Worm (Caenorhabditis elegans) whole organism, L4 larva: ENCODE measurements around the gene nspg-6.

ENCODE experiments used
- F10B5.3 ChIP-seq: sonication (generic microtip); optimal IDR thresholded peaks from 2 replicates; lab custom pipeline; 2016; ENCODE audit warnings: mild to moderate bottlenecking, missing genetic modification characterization, missing compliant biosample characterization
- F26F4.8 ChIP-seq: fragments of 200-800 bp; sonication (Bioruptor generic); conservative IDR thresholded peaks from 2 replicates; pipeline ENCODE4 v1.3.6; 2022; ENCODE audit warnings: missing genetic modification characterization, missing compliant biosample characterization
- F37D6.2 ChIP-seq: sonication (generic microtip); optimal IDR thresholded peaks from 2 replicates; lab custom pipeline; 2016; ENCODE audit warnings: mild to moderate bottlenecking, missing genetic modification characterization, missing compliant biosample characterization
- F49E8.2 ChIP-seq: sonication (generic microtip); optimal IDR thresholded peaks from 2 replicates; lab custom pipeline; 2016; ENCODE audit warnings: missing compliant biosample characterization, mild to moderate bottlenecking, missing genetic modification characterization, borderline replicate concordance
- Y105C5A.15 ChIP-seq: fragments of 200-800 bp; sonication (Bioruptor generic); IDR thresholded peaks from 2 replicates; pipeline ENCODE4 v1.3.6; 2022; ENCODE audit warnings: missing genetic modification characterization, missing compliant biosample characterization
- aha-1 ChIP-seq: fragments of 150-350 bp; peaks from one replicate; lab custom pipeline; 2014; ENCODE audit warnings: missing biosample characterization, missing genetic modification characterization
- aly-2 ChIP-seq: sonication (generic microtip); optimal IDR thresholded peaks from 2 replicates; lab custom pipeline; 2018; ENCODE audit warnings: missing biosample characterization, missing genetic modification characterization
- ama-1 ChIP-seq: fragments of 150-350 bp; optimal IDR thresholded peaks from 2 replicates; lab custom pipeline; 2014; ENCODE audit warnings: inconsistent platforms, mixed read lengths
- attf-4 ChIP-seq: sonication (generic microtip); optimal IDR thresholded peaks from 3 replicates; lab custom pipeline; 2017; ENCODE audit warnings: missing biosample characterization, missing genetic modification characterization
- ceh-20 ChIP-seq: fragments of 200-800 bp; sonication (Bioruptor generic); IDR thresholded peaks from 2 replicates; pipeline ENCODE4 v1.3.6; 2022; ENCODE audit warnings: missing genetic modification reagents, missing genetic modification characterization, missing compliant biosample characterization
- ceh-32 ChIP-seq: sonication (generic microtip); optimal IDR thresholded peaks from 2 replicates; lab custom pipeline; 2016; ENCODE audit warnings: mild to moderate bottlenecking, missing genetic modification characterization, missing compliant biosample characterization; ENCODE audit not compliant: poor library complexity
- ceh-62 ChIP-seq: sonication (generic microtip); optimal IDR thresholded peaks from 2 replicates; lab custom pipeline; 2017; ENCODE audit warnings: missing biosample characterization, missing genetic modification characterization
- ceh-82 ChIP-seq: sonication (generic microtip); optimal IDR thresholded peaks from 2 replicates; lab custom pipeline; 2017; ENCODE audit warnings: missing biosample characterization, missing genetic modification characterization
- cey-2 ChIP-seq: sonication (generic microtip); optimal IDR thresholded peaks from 3 replicates; lab custom pipeline; 2017; ENCODE audit warnings: missing genetic modification characterization, mild to moderate bottlenecking, missing compliant biosample characterization, antibody characterized with exemption, borderline replicate concordance; ENCODE audit not compliant: insufficient read depth
- ctbp-1 ChIP-seq: fragments of 200-800 bp; sonication (Bioruptor generic); IDR thresholded peaks from 2 replicates; pipeline ENCODE4 v1.3.6; 2022; ENCODE audit warnings: missing genetic modification reagents, missing genetic modification characterization, missing compliant biosample characterization
- daf-12 ChIP-seq: fragments of 150-350 bp; optimal IDR thresholded peaks from 2 replicates; lab custom pipeline; 2014; ENCODE audit warnings: missing biosample characterization, missing genetic modification reagents, missing genetic modification characterization
- dmd-9 ChIP-seq: fragments of 200-800 bp; sonication (Bioruptor generic); IDR thresholded peaks from 2 replicates; pipeline ENCODE4 v1.3.6; 2022; ENCODE audit warnings: missing genetic modification reagents, missing genetic modification characterization, missing compliant biosample characterization
- fkh-10 ChIP-seq: fragments of 150-350 bp; optimal IDR thresholded peaks from 2 replicates; lab custom pipeline; 2014; ENCODE audit warnings: missing biosample characterization, missing genetic modification reagents, missing genetic modification characterization
- hlh-11 ChIP-seq: fragments of 200-800 bp; sonication (Bioruptor generic); optimal IDR thresholded peaks from 2 replicates; lab custom pipeline; 2018; ENCODE audit warnings: mild to moderate bottlenecking, missing genetic modification characterization, missing compliant biosample characterization
- hlh-30 ChIP-seq: sonication (generic microtip); optimal IDR thresholded peaks from 2 replicates; lab custom pipeline; 2017; ENCODE audit warnings: antibody characterized with exemption, mild to moderate bottlenecking, missing genetic modification characterization, missing compliant biosample characterization; ENCODE audit not compliant: insufficient read depth
- lin-1 ChIP-seq: fragments of 200-800 bp; sonication (Bioruptor generic); IDR thresholded peaks from 2 replicates; pipeline ENCODE4 v1.3.6; 2022; ENCODE audit warnings: missing genetic modification reagents, missing genetic modification characterization, missing compliant biosample characterization
- lin-13 ChIP-seq: fragments of 150-350 bp; optimal IDR thresholded peaks from 2 replicates; lab custom pipeline; 2014; ENCODE audit warnings: missing biosample characterization, missing genetic modification reagents, missing genetic modification characterization
- lin-15B ChIP-seq: fragments of 150-350 bp; sonication (generic microtip); optimal IDR thresholded peaks from 3 replicates; lab custom pipeline; 2014; ENCODE audit warnings: missing biosample characterization, missing genetic modification characterization
- lin-29 ChIP-seq: fragments of 200-800 bp; sonication (Bioruptor generic); IDR thresholded peaks from 2 replicates; pipeline ENCODE4 v1.3.6; 2022; ENCODE audit warnings: missing genetic modification reagents, missing genetic modification characterization, missing compliant biosample characterization
- lin-39 ChIP-seq: fragments of 150-350 bp; optimal IDR thresholded peaks from 2 replicates; lab custom pipeline; 2014; ENCODE audit warnings: missing biosample characterization, missing genetic modification reagents, missing genetic modification characterization
- lsy-2 ChIP-seq, 2 experiments: fragments of 150-350 bp in 1 of 2; sonication (generic microtip) in 1 of 2; optimal IDR thresholded peaks; 2 replicates each; lab custom pipeline; 2014 to 2017; ENCODE audit warnings: missing biosample characterization in 2 of 2, missing genetic modification characterization in 2 of 2
- madf-5 ChIP-seq, 2 experiments: fragments of 200-800 bp; sonication (Bioruptor generic); IDR thresholded peaks; 2 replicates each; pipeline ENCODE4 v1.3.6; 2022; ENCODE audit warnings: missing compliant biosample characterization in 2 of 2, missing genetic modification characterization in 2 of 2
- madf-9 ChIP-seq: fragments of 200-800 bp; sonication (Bioruptor generic); conservative IDR thresholded peaks from 2 replicates; pipeline ENCODE4 v1.3.6; 2022; ENCODE audit warnings: missing genetic modification reagents, missing genetic modification characterization, missing compliant biosample characterization
- mdt-29 ChIP-seq: fragments of 200-800 bp; sonication (Bioruptor generic); IDR thresholded peaks from 2 replicates; pipeline ENCODE4 v1.3.6; 2022; ENCODE audit warnings: missing genetic modification reagents, missing genetic modification characterization, missing compliant biosample characterization
- mep-1 ChIP-seq: fragments of 150-350 bp; sonication (generic microtip); optimal IDR thresholded peaks from 3 replicates; lab custom pipeline; 2014; ENCODE audit warnings: missing biosample characterization, missing genetic modification characterization
- mes-2 ChIP-seq: sonication (generic microtip); optimal IDR thresholded peaks from 2 replicates; lab custom pipeline; 2016; ENCODE audit warnings: missing genotype, mild to moderate bottlenecking, missing genetic modification characterization, missing compliant biosample characterization; ENCODE audit not compliant: poor library complexity, severe bottlenecking
- mxl-2 ChIP-seq: fragments of 200-800 bp; sonication (Bioruptor generic); conservative IDR thresholded peaks from 2 replicates; pipeline ENCODE4 v1.3.6; 2022; ENCODE audit warnings: missing genetic modification reagents, missing genetic modification characterization, missing compliant biosample characterization
- mxl-3 ChIP-seq: fragments of 200-800 bp; sonication (Bioruptor generic); optimal IDR thresholded peaks from 2 replicates; lab custom pipeline; 2018; ENCODE audit warnings: mild to moderate bottlenecking, missing genetic modification characterization, missing compliant biosample characterization
- nhr-10 ChIP-seq: fragments of 150-350 bp; optimal IDR thresholded peaks from 2 replicates; lab custom pipeline; 2014; ENCODE audit warnings: missing biosample characterization, missing genetic modification characterization
- nhr-11 ChIP-seq: fragments of 150-350 bp; optimal IDR thresholded peaks from 2 replicates; lab custom pipeline; 2014; ENCODE audit warnings: missing biosample characterization, missing genetic modification characterization
- nhr-237 ChIP-seq: sonication (generic microtip); optimal IDR thresholded peaks from 2 replicates; lab custom pipeline; 2017; ENCODE audit warnings: missing biosample characterization, missing genetic modification characterization
- nhr-42 ChIP-seq: fragments of 200-800 bp; sonication (Bioruptor generic); IDR thresholded peaks from 2 replicates; pipeline ENCODE4 v1.3.6; 2022; ENCODE audit warnings: missing genetic modification characterization, missing compliant biosample characterization
- pqm-1 ChIP-seq: sonication (generic microtip); optimal IDR thresholded peaks from 2 replicates; lab custom pipeline; 2017; ENCODE audit warnings: missing biosample characterization, missing genetic modification characterization
- rbr-2 ChIP-seq: sonication (generic microtip); optimal IDR thresholded peaks from 2 replicates; lab custom pipeline; 2016; ENCODE audit warnings: missing genotype, missing genetic modification characterization, missing compliant biosample characterization
- saeg-2 ChIP-seq: fragments of 200-800 bp; sonication (Bioruptor generic); IDR thresholded peaks from 2 replicates; pipeline ENCODE4 v1.3.6; 2022; ENCODE audit warnings: missing genetic modification reagents, missing genetic modification characterization, missing compliant biosample characterization
- set-16 ChIP-seq: fragments of 200-800 bp; sonication (Bioruptor generic); IDR thresholded peaks from 2 replicates; pipeline ENCODE4 v1.3.6; 2022; ENCODE audit warnings: missing genetic modification reagents, missing genetic modification characterization, missing compliant biosample characterization
- skn-1 ChIP-seq: fragments of 150-350 bp; optimal IDR thresholded peaks from 2 replicates; lab custom pipeline; 2014; ENCODE audit warnings: missing biosample characterization, missing genetic modification characterization
- spr-1 ChIP-seq: sonication (generic microtip); optimal IDR thresholded peaks from 2 replicates; lab custom pipeline; 2016; ENCODE audit warnings: mild to moderate bottlenecking, missing genetic modification characterization, missing compliant biosample characterization
- tag-97 ChIP-seq: fragments of 200-800 bp; sonication (Bioruptor generic); IDR thresholded peaks from 2 replicates; pipeline ENCODE4 v1.3.6; 2022; ENCODE audit warnings: missing genetic modification characterization, missing compliant biosample characterization
- tra-1 ChIP-seq: fragments of 200-800 bp; sonication (Bioruptor generic); IDR thresholded peaks from 2 replicates; pipeline ENCODE4 v1.3.6; 2022; ENCODE audit warnings: missing genetic modification reagents, missing genetic modification characterization, missing compliant biosample characterization
- unc-130 ChIP-seq: sonication (generic microtip); optimal IDR thresholded peaks from 2 replicates; lab custom pipeline; 2016; ENCODE audit warnings: missing genetic modification reagents, missing genetic modification characterization, missing compliant biosample characterization
- unc-39 ChIP-seq: sonication (generic microtip); optimal IDR thresholded peaks from 2 replicates; lab custom pipeline; 2017; ENCODE audit warnings: missing biosample characterization, missing genetic modification characterization
- zag-1 ChIP-seq: fragments of 150-350 bp; optimal IDR thresholded peaks from 2 replicates; lab custom pipeline; 2014; ENCODE audit warnings: missing biosample characterization, missing genetic modification characterization
- ztf-7 ChIP-seq: fragments of 150-350 bp; optimal IDR thresholded peaks from 2 replicates; lab custom pipeline; 2014; ENCODE audit warnings: missing biosample characterization, missing genetic modification characterization

The nspg-6 gene

DNA sequence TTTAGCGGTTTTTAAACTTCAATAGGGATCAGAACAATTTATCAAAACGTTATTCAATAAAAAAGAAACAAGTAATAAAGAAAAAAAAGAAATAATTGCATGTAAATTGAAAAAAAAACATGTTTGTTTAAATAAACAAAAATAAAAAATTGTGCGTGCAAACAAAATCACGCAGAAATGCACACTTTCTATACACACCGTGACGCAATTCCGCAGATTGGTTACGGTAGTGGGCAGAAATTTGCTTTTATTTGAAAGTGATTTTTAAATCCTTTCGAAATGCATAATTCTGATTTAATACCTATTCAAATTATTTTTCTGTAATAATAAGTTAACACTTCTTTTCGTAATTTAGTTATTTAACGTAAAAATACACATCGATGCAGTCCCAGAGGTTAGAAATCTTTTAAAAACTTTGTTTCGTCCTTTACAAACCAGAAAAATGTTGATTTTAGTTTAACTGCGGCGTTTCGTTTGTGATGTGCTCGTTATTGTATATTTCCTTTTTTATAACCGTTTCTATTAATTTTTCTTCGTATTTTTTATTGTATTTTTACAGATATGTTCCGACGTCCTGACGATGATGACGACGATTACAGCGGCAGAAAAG is 21.6 kb downstream of the nspg-6 start, which contains the start of gene cwf-19L2:
Gene cwf-19L2 (plus strand): TSS at position 560 of the 610 bp plus-strand sequence.
- peak in 1 of 2 experiments; percentile 87 for TF ChIP-seq lsy-2 (tag; optimal IDR thresholded peaks at IDR 0.05; lab: Kevin White, UChicago)
- TF ChIP-seq mes-2 (tag; lab: Kevin White, UChicago) = peak; percentile 27
- peak; percentile 31 for TF ChIP-seq unc-130 (GFP tag; lab: Kevin White, UChicago)
- TF ChIP-seq F10B5.3 (tag; lab: Kevin White, UChicago) = no peak
- TF ChIP-seq spr-1 = no peak
- TF ChIP-seq aha-1 (tag; lab: Kevin White, UChicago) = peak; percentile 21

DNA sequence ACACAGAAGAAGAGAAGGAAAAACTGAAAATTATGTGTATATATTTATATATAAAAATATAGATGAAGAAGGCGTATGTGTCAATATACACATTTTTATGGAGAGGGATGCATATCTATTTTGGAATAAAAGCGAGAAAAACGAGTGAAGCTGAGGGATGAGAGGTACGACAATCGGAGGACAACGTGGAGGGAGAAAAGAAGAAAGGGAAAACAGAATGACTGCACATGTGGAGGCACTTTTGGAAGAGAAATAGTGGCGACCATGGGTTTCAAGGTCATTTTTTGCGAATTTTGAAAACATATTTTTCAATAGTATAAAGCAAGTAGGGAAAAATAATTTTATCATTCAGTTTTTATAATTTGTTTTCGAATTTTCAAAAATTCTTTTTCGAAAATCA is 22.2 kb downstream of the nspg-6 start:
- TF ChIP-seq ama-1 (lab: Kevin White, UChicago) = no peak
- TF ChIP-seq nhr-42 (GFP tag; lab: Robert Waterston, UW) = no peak
- no peak for TF ChIP-seq dmd-9 (GFP tag; lab: Robert Waterston, UW)
- no peak for TF ChIP-seq F37D6.2
- TF ChIP-seq mxl-3 (GFP tag; lab: Kevin White, UChicago) = peak; percentile 90
- TF ChIP-seq set-16 (GFP tag; lab: Robert Waterston, UW) = no peak
- TF ChIP-seq nhr-10 = no peak
- no peak for TF ChIP-seq lin-13 (GFP tag; lab: Kevin White, UChicago)
- TF ChIP-seq mxl-2 (GFP tag; lab: Robert Waterston, UW) = no peak
- no peak for TF ChIP-seq ceh-20 (GFP tag; lab: Robert Waterston, UW)
- no peak for TF ChIP-seq hlh-11 (tag; lab: Kevin White, UChicago)
- TF ChIP-seq skn-1 = no peak
- no peak for TF ChIP-seq unc-39
- no peak for TF ChIP-seq zag-1
- TF ChIP-seq pqm-1 (tag; lab: Kevin White, UChicago) = no peak
- TF ChIP-seq saeg-2 (GFP tag; lab: Robert Waterston, UW) = no peak
- TF ChIP-seq F49E8.2 (tag; lab: Kevin White, UChicago) = no peak
- no peak for TF ChIP-seq lin-39 (tag; lab: Kevin White, UChicago)
- no peak for TF ChIP-seq mdt-29 (GFP tag; lab: Robert Waterston, UW)
- TF ChIP-seq ceh-62 (tag; lab: Kevin White, UChicago) = no peak
- no peak for TF ChIP-seq tra-1 (GFP tag; lab: Robert Waterston, UW)
- no peak for TF ChIP-seq aly-2 (tag; lab: Kevin White, UChicago)
- TF ChIP-seq daf-12 (tag; lab: Kevin White, UChicago) = no peak
- TF ChIP-seq mes-2 (tag; lab: Kevin White, UChicago) = peak; percentile 8
- peak; percentile 31 for TF ChIP-seq mep-1 (tag; lab: Kevin White, UChicago)
- TF ChIP-seq aha-1 (tag; lab: Kevin White, UChicago) = peak; percentile 91
- TF ChIP-seq spr-1 = no peak
- TF ChIP-seq hlh-30 = peak; percentile 76
- TF ChIP-seq lin-29 = no peak
- TF ChIP-seq rbr-2 = no peak
- TF ChIP-seq attf-4 (tag; lab: Kevin White, UChicago) = no peak
- no peak for TF ChIP-seq ceh-32 (tag; lab: Kevin White, UChicago)
- TF ChIP-seq ztf-7 (tag; lab: Kevin White, UChicago) = no peak
- no peak for TF ChIP-seq ctbp-1 (GFP tag; lab: Robert Waterston, UW)
- no peak for TF ChIP-seq fkh-10
- TF ChIP-seq tag-97 (GFP tag; lab: Robert Waterston, UW) = no peak
- TF ChIP-seq cey-2 (tag; lab: Kevin White, UChicago) = no peak
- no peak for TF ChIP-seq F26F4.8
- no peak for TF ChIP-seq nhr-237 (tag; lab: Kevin White, UChicago)
- TF ChIP-seq lin-15B (tag; lab: Kevin White, UChicago) = no peak
- no peak for TF ChIP-seq madf-9 (GFP tag; lab: Robert Waterston, UW)
- TF ChIP-seq Y105C5A.15 (GFP tag; lab: Robert Waterston, UW) = no peak
- TF ChIP-seq nhr-11 = no peak
- peak in 1 of 2 experiments; percentile 49 for TF ChIP-seq lsy-2 (tag; optimal IDR thresholded peaks at IDR 0.05; lab: Kevin White, UChicago)
- no peak for TF ChIP-seq lin-1
- TF ChIP-seq ceh-82 = no peak
- no peak for TF ChIP-seq madf-5 (GFP tag; IDR thresholded peaks at IDR 0.05; lab: Robert Waterston, UW)
